Worm (Caenorhabditis elegans): Measurements from ENCODE around the gene C06B3.7.

DNA sequence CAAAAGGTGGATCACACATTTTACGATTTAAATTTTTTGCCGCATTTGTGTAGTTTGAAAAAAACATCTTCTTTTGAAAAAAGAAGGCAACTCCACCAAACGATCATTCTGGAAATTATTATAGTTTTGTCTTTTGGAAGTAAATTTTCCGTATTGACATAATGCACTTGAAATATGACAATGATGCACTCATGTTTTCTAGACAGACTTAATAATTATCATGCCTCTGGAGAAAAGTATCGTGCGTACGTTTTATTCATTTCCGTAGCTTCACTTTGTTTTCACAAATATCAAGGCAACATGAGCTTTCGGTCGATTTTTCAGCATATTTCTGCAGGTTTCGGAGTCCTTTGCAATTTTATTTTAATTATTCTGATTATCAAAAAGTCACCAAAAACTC, 8.9 kb downstream of the C06B3.7 start, which contains the start of gene str-250:
- TF ChIP-seq mep-1 (tag; optimal IDR thresholded peaks at IDR 0.05) (no peak), ztf-4 (tag; optimal IDR thresholded peaks at IDR 0.05) (no peak), nhr-12 (tag; optimal IDR thresholded peaks at IDR 0.05) (no peak), unc-86 (tag; optimal IDR thresholded peaks at IDR 0.05) (no peak), aha-1 (tag; optimal IDR thresholded peaks at IDR 0.05) (no peak), nhr-11 (tag; optimal IDR thresholded peaks at IDR 0.05) (no peak), snpc-4 (tag; optimal IDR thresholded peaks at IDR 0.05) (no peak), ztf-11 (tag; optimal IDR thresholded peaks at IDR 0.05) (no peak), tbx-2 (tag; optimal IDR thresholded peaks at IDR 0.05) (no peak), aly-2 (tag; optimal IDR thresholded peaks at IDR 0.05) (no peak), zip-4 (GFP tag; optimal IDR thresholded peaks at IDR 0.05) (no peak), zag-1 (tag; optimal IDR thresholded peaks at IDR 0.05) (no peak)

Measured in whole organism, L1 larva.